Fruit fly (Drosophila melanogaster): ENCODE data around the gene Kif19A.

- TF ChIP-seq Dfd (GFP tag; optimal IDR thresholded peaks at IDR 0.05): no peak
- no peak for TF ChIP-seq Hr78 (GFP tag; optimal IDR thresholded peaks at IDR 0.05)
- TF ChIP-seq Hnf4 (GFP tag; optimal IDR thresholded peaks at IDR 0.05): no peak
- no peak for TF ChIP-seq psq (GFP tag; optimal IDR thresholded peaks at IDR 0.05)
- no peak for TF ChIP-seq CG9705 (GFP tag; optimal IDR thresholded peaks at IDR 0.05)
- TF ChIP-seq lola (GFP tag; optimal IDR thresholded peaks at IDR 0.05): no peak
- no peak for TF ChIP-seq fru (GFP tag; optimal IDR thresholded peaks at IDR 0.05)
- no peak for TF ChIP-seq CrebA (GFP tag; optimal IDR thresholded peaks at IDR 0.05; ENCODE audit: borderline replicate concordance)
- TF ChIP-seq usp (GFP tag; optimal IDR thresholded peaks at IDR 0.05): no peak
- TF ChIP-seq h (GFP tag; optimal IDR thresholded peaks at IDR 0.05): no peak
- no peak for TF ChIP-seq Dif (GFP tag; optimal IDR thresholded peaks at IDR 0.05; ENCODE audit: partially characterized antibody)
- no peak for TF ChIP-seq OdsH (GFP tag; optimal IDR thresholded peaks at IDR 0.05)
- TF ChIP-seq HLH106 (tag; optimal IDR thresholded peaks at IDR 0.05): no peak
Measured at dm6 chr3R:14112066-14112465, 6.2 kb downstream of the Kif19A start, which contains the start of gene CG14357.

Data from whole organism, wandering third instar larva.